Fruit fly (Drosophila melanogaster) whole organism, embryonic: Measurements from ENCODE around the gene Atx-1.

ENCODE experiments used
- BEAF-32 ChIP-seq: fragments of 200-800 bp; sonication (Bioruptor generic); optimal IDR thresholded peaks from 3 replicates; lab custom pipeline; 2017; ENCODE audit warnings: missing biosample characterization, missing genetic modification characterization, mild to moderate bottlenecking, moderate library complexity, missing genetic modification reagents
- CG11560 ChIP-seq: fragments of 200-800 bp; sonication (Bioruptor generic); IDR thresholded peaks from 3 replicates; pipeline ENCODE4 v1.3.6; 2022; ENCODE audit warnings: missing biosample characterization, missing genetic modification characterization
- CG11723 ChIP-seq: fragments of 200-800 bp; sonication (Bioruptor generic); optimal IDR thresholded peaks from 2 replicates; lab custom pipeline; 2017; ENCODE audit warnings: missing biosample characterization, mild to moderate bottlenecking, missing genetic modification characterization
- CG12104 ChIP-seq: fragments of 200-800 bp; sonication (Bioruptor generic); optimal IDR thresholded peaks from 3 replicates; lab custom pipeline; 2016; ENCODE audit warnings: missing biosample characterization, missing genetic modification characterization
- CG17612 ChIP-seq: fragments of 200-800 bp; sonication (Bioruptor generic); IDR thresholded peaks from 2 replicates; pipeline ENCODE4 v1.3.6; 2022; ENCODE audit warnings: missing biosample characterization, missing genetic modification characterization
- CG18262 ChIP-seq: fragments of 200-800 bp; optimal IDR thresholded peaks from 3 replicates; lab custom pipeline; 2019; ENCODE audit warnings: missing biosample characterization, mild to moderate bottlenecking, missing genetic modification characterization, moderate library complexity
- CG2678 ChIP-seq: fragments of 200-800 bp; sonication (Bioruptor generic); optimal IDR thresholded peaks from 3 replicates; lab custom pipeline; 2019; ENCODE audit warnings: missing biosample characterization, mild to moderate bottlenecking, missing genetic modification characterization, moderate library complexity
- CG3065 ChIP-seq: fragments of 200-800 bp; sonication (Bioruptor generic); optimal IDR thresholded peaks from 2 replicates; lab custom pipeline; 2016; ENCODE audit warnings: missing biosample characterization, missing genetic modification characterization
- CG3847 ChIP-seq: fragments of 200-800 bp; sonication (Bioruptor generic); IDR thresholded peaks from 2 replicates; pipeline ENCODE4 v1.3.6; 2022; ENCODE audit warnings: missing biosample characterization, missing genetic modification characterization
- CG4282 ChIP-seq: fragments of 200-800 bp; sonication (Bioruptor generic); optimal IDR thresholded peaks from 2 replicates; lab custom pipeline; 2016; ENCODE audit warnings: missing biosample characterization, missing genetic modification characterization
- CG4404 ChIP-seq: fragments of 200-800 bp; sonication (Bioruptor generic); IDR thresholded peaks from 2 replicates; pipeline ENCODE4 v1.3.6; 2022; ENCODE audit warnings: missing biosample characterization, missing genetic modification characterization
- CG5953 ChIP-seq: fragments of 200-800 bp; sonication (Bioruptor generic); IDR thresholded peaks from 2 replicates; pipeline ENCODE4 v1.3.6; 2022; ENCODE audit warnings: missing biosample characterization, missing genetic modification characterization
- CG6765 ChIP-seq: fragments of 200-800 bp; sonication (Bioruptor generic); optimal IDR thresholded peaks from 3 replicates; lab custom pipeline; 2017; ENCODE audit warnings: missing biosample characterization, mild to moderate bottlenecking, missing genetic modification characterization
- CG7372 ChIP-seq: fragments of 200-800 bp; sonication (Bioruptor generic); IDR thresholded peaks from 2 replicates; pipeline ENCODE4 v1.3.6; 2022; ENCODE audit warnings: missing biosample characterization, missing genetic modification characterization
- CG7928 ChIP-seq: fragments of 200-800 bp; sonication (Bioruptor generic); optimal IDR thresholded peaks from 2 replicates; lab custom pipeline; 2017; ENCODE audit warnings: missing biosample characterization, mild to moderate bottlenecking, missing genetic modification characterization
- CG8478 ChIP-seq: fragments of >200 bp; optimal IDR thresholded peaks from 2 replicates; lab custom pipeline; 2018
- CG8944 ChIP-seq: fragments of 200-800 bp; sonication (Bioruptor generic); optimal IDR thresholded peaks from 3 replicates; lab custom pipeline; 2016; ENCODE audit warnings: missing biosample characterization, missing genetic modification characterization
- CG9727 ChIP-seq: fragments of 200-800 bp; sonication (Bioruptor generic); optimal IDR thresholded peaks from 3 replicates; lab custom pipeline; 2017; ENCODE audit warnings: missing biosample characterization, mild to moderate bottlenecking, missing genetic modification characterization
- CHES-1-like ChIP-seq: fragments of 200-800 bp; sonication (Bioruptor generic); optimal IDR thresholded peaks from 2 replicates; lab custom pipeline; 2016; ENCODE audit warnings: missing biosample characterization, missing genetic modification characterization
- Camta ChIP-seq: fragments of 200-800 bp; sonication (Bioruptor generic); optimal IDR thresholded peaks from 2 replicates; lab custom pipeline; 2016; ENCODE audit warnings: missing biosample characterization, missing genetic modification characterization
- D ChIP-seq, 2 experiments: fragments of 200-800 bp in 1 of 2; fragments of >200 bp in 1 of 2; sonication (Bioruptor generic) in 1 of 2; optimal IDR thresholded peaks; 2 replicates in 1 of 2; 3 replicates in 1 of 2; lab custom pipeline; 2017; ENCODE audit warnings: mild to moderate bottlenecking in 1 of 2, missing biosample characterization in 1 of 2, missing genetic modification characterization in 1 of 2, missing genetic modification reagents in 1 of 2
- Doc2 ChIP-seq: fragments of 200-800 bp; sonication (Bioruptor generic); IDR thresholded peaks from 2 replicates; pipeline ENCODE4 v1.3.6; 2022; ENCODE audit warnings: missing biosample characterization, missing genetic modification characterization
- HLH4C ChIP-seq: fragments of 200-800 bp; sonication (Bioruptor generic); IDR thresholded peaks from 3 replicates; pipeline ENCODE4 v1.3.6; 2022; ENCODE audit warnings: missing biosample characterization, missing genetic modification characterization; ENCODE audit not compliant: partially characterized antibody
- HLHmδ ChIP-seq: fragments of 200-800 bp; sonication (Bioruptor generic); optimal IDR thresholded peaks from 2 replicates; lab custom pipeline; 2018; ENCODE audit warnings: missing biosample characterization, mild to moderate bottlenecking, missing genetic modification characterization, moderate library complexity
- Hand ChIP-seq: fragments of 200-800 bp; sonication (Bioruptor generic); optimal IDR thresholded peaks from 2 replicates; lab custom pipeline; 2017; ENCODE audit warnings: mild to moderate bottlenecking, missing biosample characterization, missing genetic modification reagents, missing genetic modification characterization
- Hmr ChIP-seq: fragments of 200-800 bp; sonication (Bioruptor generic); optimal IDR thresholded peaks from 3 replicates; lab custom pipeline; 2017; ENCODE audit warnings: mild to moderate bottlenecking, missing biosample characterization, missing genetic modification reagents, missing genetic modification characterization
- Lim3 ChIP-seq: fragments of 200-800 bp; sonication (Bioruptor generic); IDR thresholded peaks from 2 replicates; pipeline ENCODE4 v1.3.6; 2022; ENCODE audit warnings: missing biosample characterization, missing genetic modification characterization
- Mrtf ChIP-seq: fragments of 200-800 bp; sonication (Bioruptor generic); IDR thresholded peaks from 3 replicates; pipeline ENCODE4 v1.3.6; 2022; ENCODE audit warnings: missing biosample characterization, missing genetic modification characterization
- Opbp ChIP-seq: fragments of 200-800 bp; sonication (Bioruptor generic); IDR thresholded peaks from 3 replicates; pipeline ENCODE4 v1.3.6; 2022; ENCODE audit warnings: missing biosample characterization, missing genetic modification characterization; ENCODE audit not compliant: partially characterized antibody
- Sox100B ChIP-seq: fragments of 200-800 bp; sonication (Bioruptor generic); optimal IDR thresholded peaks from 3 replicates; lab custom pipeline; 2018; ENCODE audit warnings: missing biosample characterization, mild to moderate bottlenecking, missing genetic modification characterization
- bbx ChIP-seq: fragments of 200-800 bp; sonication (Bioruptor generic); IDR thresholded peaks from 2 replicates; pipeline ENCODE4 v1.3.6; 2022; ENCODE audit warnings: missing biosample characterization, missing genetic modification characterization; ENCODE audit not compliant: partially characterized antibody
- bcd ChIP-seq: fragments of 200-800 bp; sonication (Bioruptor generic); optimal IDR thresholded peaks from 2 replicates; lab custom pipeline; 2017; ENCODE audit warnings: missing biosample characterization, mild to moderate bottlenecking, missing genetic modification characterization
- bsh ChIP-seq, 2 experiments: fragments of 200-800 bp; sonication (Bioruptor generic); optimal IDR thresholded peaks; 2 replicates each; lab custom pipeline; 2017 to 2018; ENCODE audit warnings: mild to moderate bottlenecking in 2 of 2, missing biosample characterization in 2 of 2, missing genetic modification characterization in 2 of 2, moderate library complexity in 1 of 2
- btn ChIP-seq: fragments of 200-800 bp; sonication (Bioruptor generic); optimal IDR thresholded peaks from 2 replicates; lab custom pipeline; 2016; ENCODE audit warnings: missing biosample characterization, missing genetic modification characterization
- caup ChIP-seq: fragments of 200-800 bp; sonication (Bioruptor generic); optimal IDR thresholded peaks from 3 replicates; lab custom pipeline; 2017; ENCODE audit warnings: missing biosample characterization, mild to moderate bottlenecking, missing genetic modification characterization, moderate library complexity; ENCODE audit not compliant: severe bottlenecking
- danr ChIP-seq: fragments of 200-800 bp; sonication (Bioruptor generic); IDR thresholded peaks from 2 replicates; pipeline ENCODE4 v1.3.6; 2022; ENCODE audit warnings: missing biosample characterization, missing genetic modification characterization
- emc ChIP-seq: fragments of 200-800 bp; sonication (Bioruptor generic); optimal IDR thresholded peaks from 2 replicates; lab custom pipeline; 2016; ENCODE audit warnings: missing biosample characterization, missing genetic modification characterization
- ewg ChIP-seq: fragments of 200-800 bp; sonication (Bioruptor generic); optimal IDR thresholded peaks from 3 replicates; lab custom pipeline; 2017; ENCODE audit warnings: mild to moderate bottlenecking, missing biosample characterization, missing genetic modification reagents, missing genetic modification characterization
- fd102C ChIP-seq: fragments of 200-800 bp; sonication (Bioruptor generic); optimal IDR thresholded peaks from 2 replicates; lab custom pipeline; 2018; ENCODE audit warnings: missing biosample characterization, mild to moderate bottlenecking, missing genetic modification characterization, moderate library complexity
- hbn ChIP-seq: fragments of 200-800 bp; sonication (Bioruptor generic); IDR thresholded peaks from 2 replicates; pipeline ENCODE4 v1.3.6; 2022; ENCODE audit warnings: missing biosample characterization, missing genetic modification characterization; ENCODE audit not compliant: partially characterized antibody
- kah ChIP-seq: fragments of 200-800 bp; sonication (Bioruptor generic); optimal IDR thresholded peaks from 2 replicates; lab custom pipeline; 2018; ENCODE audit warnings: missing biosample characterization, mild to moderate bottlenecking, missing genetic modification characterization
- kni ChIP-seq: fragments of 200-800 bp; sonication (Bioruptor generic); optimal IDR thresholded peaks from 3 replicates; lab custom pipeline; 2017; ENCODE audit warnings: mild to moderate bottlenecking, missing biosample characterization, missing genetic modification reagents, missing genetic modification characterization
- lab ChIP-seq: fragments of 200-800 bp; sonication (Bioruptor generic); optimal IDR thresholded peaks from 3 replicates; lab custom pipeline; 2017; ENCODE audit warnings: missing biosample characterization, missing genetic modification characterization, mild to moderate bottlenecking, moderate library complexity, missing genetic modification reagents
- oc ChIP-seq: fragments of 200-800 bp; sonication (Bioruptor generic); optimal IDR thresholded peaks from 2 replicates; lab custom pipeline; 2018; ENCODE audit warnings: missing biosample characterization, mild to moderate bottlenecking, missing genetic modification characterization, moderate library complexity
- pb ChIP-seq: fragments of 200-800 bp; sonication (Bioruptor generic); optimal IDR thresholded peaks from 3 replicates; lab custom pipeline; 2016; ENCODE audit warnings: missing biosample characterization, missing genetic modification characterization
- seq ChIP-seq: fragments of 200-800 bp; sonication (Bioruptor generic); IDR thresholded peaks from 2 replicates; pipeline ENCODE4 v1.3.6; 2022; ENCODE audit warnings: missing biosample characterization, missing genetic modification characterization
- slou ChIP-seq: fragments of 200-800 bp; sonication (Bioruptor generic); optimal IDR thresholded peaks from 3 replicates; lab custom pipeline; 2016; ENCODE audit warnings: missing biosample characterization, missing genetic modification characterization
- tap ChIP-seq: fragments of 200-800 bp; optimal IDR thresholded peaks from 3 replicates; lab custom pipeline; 2019; ENCODE audit warnings: missing biosample characterization, mild to moderate bottlenecking, missing genetic modification characterization, moderate library complexity
- twi ChIP-seq: fragments of 200-800 bp; optimal IDR thresholded peaks from 2 replicates; lab custom pipeline; 2019; ENCODE audit warnings: missing biosample characterization, mild to moderate bottlenecking, missing genetic modification characterization, moderate library complexity

Atx-1 gene

dm6 chrX:6854563-6854962, 31.6 kb downstream of the Atx-1 start (continued):
- TF ChIP-seq CG8944 (GFP tag; lab: Kevin White, UChicago) (peak; percentile 23), CG11723 (GFP tag; lab: Kevin White, UChicago) (peak; percentile 66), CG7372 (GFP tag; lab: Robert Waterston, UW) (peak; percentile 44; the same call in 1 of the 2 replicates), CG7928 (GFP tag; lab: Kevin White, UChicago) (peak; percentile 59), HLHmδ (GFP tag; lab: Kevin White, UChicago) (no peak), Doc2 (no peak), bsh (GFP tag; optimal IDR thresholded peaks at IDR 0.05; lab: Kevin White, UChicago) (peak; percentile 56 to 87), fd102C (GFP tag; lab: Kevin White, UChicago) (no peak), bcd (peak; percentile 83), lab (peak; percentile 93), Opbp (GFP tag; lab: Robert Waterston, UW) (no peak), CG17612 (GFP tag; lab: Robert Waterston, UW) (0 out of 2 replicates have a peak, but pooled peaks have one; percentile 15), CG2678 (peak; percentile 90), Hmr (GFP tag; lab: Kevin White, UChicago) (peak; percentile 88), emc (GFP tag; lab: Kevin White, UChicago) (peak; percentile 24), CHES-1-like (peak; percentile 15), tap (tag; lab: Kevin White, UChicago) (peak; percentile 63), BEAF-32 (GFP tag; lab: Kevin White, UChicago) (no peak), CG5953 (GFP tag; lab: Robert Waterston, UW) (peak; percentile 52), HLH4C (no peak), CG6765 (GFP tag; lab: Kevin White, UChicago) (peak; percentile 65), btn (GFP tag; lab: Kevin White, UChicago) (peak; percentile 19), kni (GFP tag; lab: Kevin White, UChicago) (no peak), CG9727 (GFP tag; lab: Kevin White, UChicago) (peak; percentile 79), Hand (peak; percentile 72), CG3847 (GFP tag; lab: Robert Waterston, UW) (peak; percentile 75), ewg (GFP tag; lab: Kevin White, UChicago) (peak; percentile 63), D (optimal IDR thresholded peaks at IDR 0.05; lab: Kevin White, UChicago) (no peak), D (GFP tag; optimal IDR thresholded peaks at IDR 0.05; lab: Kevin White, UChicago) (peak; percentile 80), seq (GFP tag; lab: Robert Waterston, UW) (peak; percentile 65), bbx (GFP tag; lab: Robert Waterston, UW) (no peak), CG11560 (0 out of 3 replicates have a peak, but pooled peaks have one; percentile 42), Camta (GFP tag; lab: Kevin White, UChicago) (peak; percentile 22), hbn (GFP tag; lab: Robert Waterston, UW) (no peak), CG3065 (GFP tag; lab: Kevin White, UChicago) (no peak), Mrtf (GFP tag; lab: Robert Waterston, UW) (peak; percentile 63; the same call in 2 of the 3 replicates), twi (tag; lab: Kevin White, UChicago) (peak; percentile 23), CG18262 (peak; percentile 84), pb (GFP tag; lab: Kevin White, UChicago) (peak; percentile 3), Lim3 (0 out of 2 replicates have a peak, but pooled peaks have one; percentile 41), caup (GFP tag; lab: Kevin White, UChicago) (peak; percentile 80), CG4282 (GFP tag; lab: Kevin White, UChicago) (no peak), CG4404 (peak; percentile 36; the same call in 1 of the 2 replicates), slou (GFP tag; lab: Kevin White, UChicago) (peak; percentile 44), CG12104 (GFP tag; lab: Kevin White, UChicago) (peak; percentile 69), oc (peak; percentile 78), danr (GFP tag; lab: Robert Waterston, UW) (peak; percentile 69), kah (GFP tag; lab: Kevin White, UChicago) (peak; percentile 60), CG8478 (lab: Kevin White, UChicago) (no peak), Sox100B (GFP tag; lab: Kevin White, UChicago) (peak; percentile 80)
